Worm (Caenorhabditis elegans): ENCODE data around the gene Y47D3A.20.

Gene Y47D3A.20

ce11 chrIII:11246588-11246987 lies 28.3 kb upstream of the Y47D3A.20 start:
- TF ChIP-seq dao-5 (tag; optimal IDR thresholded peaks at IDR 0.05), result no peak
- no peak for TF ChIP-seq him-1 (tag; optimal IDR thresholded peaks at IDR 0.05)
- TF ChIP-seq W03F9.2 (tag; optimal IDR thresholded peaks at IDR 0.05), result no peak

ce11 chrIII:11248897-11249296 lies 26.0 kb upstream of the Y47D3A.20 start:
- no peak for TF ChIP-seq dao-5 (tag; optimal IDR thresholded peaks at IDR 0.05)
- TF ChIP-seq W03F9.2 (tag; optimal IDR thresholded peaks at IDR 0.05), result no peak
- TF ChIP-seq him-1 (tag; optimal IDR thresholded peaks at IDR 0.05), result no peak

ce11 chrIII:11251718-11252441 lies 23.0 kb upstream of the Y47D3A.20 start, which contains the start of gene Y47D3A.32:
Gene Y47D3A.32, plus strand, starts transcription at chrIII:11252391.
- TF ChIP-seq W03F9.2 (tag; optimal IDR thresholded peaks at IDR 0.05) (no peak), him-1 (tag; optimal IDR thresholded peaks at IDR 0.05) (no peak), dao-5 (tag; optimal IDR thresholded peaks at IDR 0.05) (no peak)

ce11 chrIII:11255072-11255471 lies 19.8 kb upstream of the Y47D3A.20 start:
- TF ChIP-seq him-1 (tag; optimal IDR thresholded peaks at IDR 0.05) (no peak), dao-5 (tag; optimal IDR thresholded peaks at IDR 0.05) (no peak), W03F9.2 (tag; optimal IDR thresholded peaks at IDR 0.05) (no peak)

DNA sequence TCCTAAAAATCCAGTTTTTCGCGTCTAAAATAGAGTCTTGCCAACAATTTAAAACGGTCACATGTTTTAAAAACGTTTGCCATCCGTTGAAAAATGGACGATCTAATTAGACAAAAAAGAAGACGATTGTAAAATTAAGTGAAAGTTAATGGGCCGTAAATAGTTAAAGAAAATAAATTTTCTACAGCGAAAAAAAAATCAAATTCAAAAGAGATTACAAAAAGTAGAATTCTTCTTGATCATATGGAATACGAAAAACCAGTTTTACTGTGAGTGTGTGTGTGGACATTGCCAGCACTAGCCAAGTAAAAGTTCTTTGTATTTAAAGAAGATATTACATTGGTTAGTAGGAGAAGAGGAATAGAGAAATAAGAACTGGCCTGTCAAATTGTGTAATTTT lies 12.8 kb upstream of the Y47D3A.20 start:
- TF ChIP-seq him-1 (tag; optimal IDR thresholded peaks at IDR 0.05) (no peak), W03F9.2 (tag; optimal IDR thresholded peaks at IDR 0.05) (no peak), dao-5 (tag; optimal IDR thresholded peaks at IDR 0.05) (no peak)

DNA sequence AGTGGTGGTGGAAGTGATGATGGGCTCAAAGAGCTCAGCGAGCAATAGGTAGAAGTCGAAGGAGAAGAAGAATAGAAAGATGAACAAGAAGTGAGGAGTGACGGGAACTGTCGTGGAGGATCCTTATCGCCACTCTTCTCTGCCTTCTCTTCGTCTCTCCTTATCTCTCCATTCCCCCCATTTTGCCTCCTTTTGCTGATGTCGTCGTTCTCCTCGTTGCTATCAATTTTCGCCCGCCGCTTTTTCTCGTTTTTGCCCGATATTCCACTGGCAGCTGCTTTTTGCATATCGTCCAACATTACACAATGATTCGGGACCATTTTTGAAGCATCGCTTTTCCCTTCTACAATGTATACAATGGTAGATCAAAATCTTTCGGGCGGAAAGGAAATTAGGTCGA lies 7.5 kb upstream of the Y47D3A.20 start:
- no peak for TF ChIP-seq W03F9.2 (tag; optimal IDR thresholded peaks at IDR 0.05)
- no peak for TF ChIP-seq dao-5 (tag; optimal IDR thresholded peaks at IDR 0.05)
- TF ChIP-seq him-1 (tag; optimal IDR thresholded peaks at IDR 0.05), result no peak

ce11 chrIII:11268532-11268931 lies 6.3 kb upstream of the Y47D3A.20 start:
- TF ChIP-seq him-1 (tag; optimal IDR thresholded peaks at IDR 0.05), result no peak
- TF ChIP-seq W03F9.2 (tag; optimal IDR thresholded peaks at IDR 0.05), result no peak
- TF ChIP-seq dao-5 (tag; optimal IDR thresholded peaks at IDR 0.05), result no peak

ce11 chrIII:11269206-11269605 lies 5.7 kb upstream of the Y47D3A.20 start:
- no peak for TF ChIP-seq him-1 (tag; optimal IDR thresholded peaks at IDR 0.05)
- no peak for TF ChIP-seq dao-5 (tag; optimal IDR thresholded peaks at IDR 0.05)
- TF ChIP-seq W03F9.2 (tag; optimal IDR thresholded peaks at IDR 0.05), result no peak

DNA sequence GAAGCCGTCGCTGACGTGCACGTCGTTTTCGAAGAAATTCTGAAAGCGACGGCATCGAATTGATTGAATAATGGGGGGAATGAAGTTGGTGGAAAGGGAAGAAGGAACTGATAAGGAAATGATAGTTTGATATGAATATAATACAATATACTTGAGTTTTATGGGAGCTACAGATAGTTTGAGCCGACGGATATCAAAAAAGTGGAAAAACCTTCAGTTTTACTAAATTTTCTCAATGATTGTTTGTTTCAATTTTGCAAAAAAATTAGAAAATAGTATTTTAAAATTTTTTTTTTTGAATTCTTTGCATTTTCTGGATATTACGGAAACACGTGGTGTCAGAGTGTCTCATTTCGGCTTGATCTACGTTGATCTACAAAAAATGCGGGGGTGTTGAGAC lies 4.1 kb upstream of the Y47D3A.20 start, which contains the start of gene obr-1:
obr-1 (minus strand) TSS at position 101 of the 400 bp plus-strand sequence.
- TF ChIP-seq dao-5 (tag; optimal IDR thresholded peaks at IDR 0.05), result no peak
- TF ChIP-seq W03F9.2 (tag; optimal IDR thresholded peaks at IDR 0.05), result no peak
- TF ChIP-seq him-1 (tag; optimal IDR thresholded peaks at IDR 0.05), result no peak

DNA sequence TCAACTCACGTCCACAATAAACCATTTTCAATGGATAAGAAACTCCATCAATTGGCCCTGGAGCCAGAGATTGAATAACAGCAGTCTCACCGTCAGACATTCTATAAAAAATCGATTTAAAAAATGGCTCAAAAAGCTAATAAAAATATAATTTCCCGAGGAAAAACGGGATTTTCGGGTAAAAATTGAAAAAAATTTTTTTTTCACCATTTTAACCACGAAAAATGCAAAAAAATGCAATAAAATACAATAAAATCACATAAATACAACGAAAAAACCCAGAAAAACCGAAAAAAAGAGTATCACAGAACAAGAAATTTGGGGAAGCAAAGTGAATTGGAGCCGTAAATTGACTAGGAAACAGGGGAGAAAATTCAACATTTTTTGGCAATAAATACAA lies 4.0 kb downstream of the Y47D3A.20 start, which contains the start of gene Y47D3A.21:
Y47D3A.21 (minus strand) TSS at position 101 of the 400 bp plus-strand sequence.
- no peak for TF ChIP-seq W03F9.2 (tag; optimal IDR thresholded peaks at IDR 0.05)
- TF ChIP-seq him-1 (tag; optimal IDR thresholded peaks at IDR 0.05), result no peak
- no peak for TF ChIP-seq dao-5 (tag; optimal IDR thresholded peaks at IDR 0.05)

- TF ChIP-seq W03F9.2 (tag; optimal IDR thresholded peaks at IDR 0.05), result no peak
- no peak for TF ChIP-seq him-1 (tag; optimal IDR thresholded peaks at IDR 0.05)
- TF ChIP-seq dao-5 (tag; optimal IDR thresholded peaks at IDR 0.05), result no peak
Measured at ce11 chrIII:11279954-11280353, 5.1 kb downstream of the Y47D3A.20 start.

DNA sequence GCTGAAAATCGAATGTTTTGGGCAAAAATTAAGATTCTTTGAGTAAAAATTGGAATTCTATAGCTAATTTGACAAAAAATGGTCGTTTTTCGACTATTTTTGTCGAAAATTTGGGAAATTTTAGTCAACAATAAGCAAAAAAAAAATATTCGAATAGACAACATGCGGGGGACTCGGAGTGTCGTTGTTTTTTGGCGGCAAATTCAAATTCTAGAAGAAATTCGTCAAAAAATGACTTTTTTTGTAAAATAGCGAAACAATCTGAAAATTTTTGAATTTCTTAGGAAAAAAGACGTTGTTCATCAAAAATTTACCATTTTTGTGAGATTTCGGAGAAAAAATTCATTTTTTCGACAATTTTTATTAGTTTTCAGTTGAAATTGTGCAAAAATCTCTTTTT lies 8.8 kb downstream of the Y47D3A.20 start:
- no peak for TF ChIP-seq dao-5 (tag; optimal IDR thresholded peaks at IDR 0.05)
- no peak for TF ChIP-seq W03F9.2 (tag; optimal IDR thresholded peaks at IDR 0.05)
- TF ChIP-seq him-1 (tag; optimal IDR thresholded peaks at IDR 0.05), result no peak

- TF ChIP-seq him-1 (tag; optimal IDR thresholded peaks at IDR 0.05) (no peak), W03F9.2 (tag; optimal IDR thresholded peaks at IDR 0.05) (no peak), dao-5 (tag; optimal IDR thresholded peaks at IDR 0.05) (no peak)
Measured at ce11 chrIII:11286069-11286468, 11.2 kb downstream of the Y47D3A.20 start.

- no peak for TF ChIP-seq him-1 (tag; optimal IDR thresholded peaks at IDR 0.05)
- TF ChIP-seq dao-5 (tag; optimal IDR thresholded peaks at IDR 0.05), result no peak
- TF ChIP-seq W03F9.2 (tag; optimal IDR thresholded peaks at IDR 0.05), result no peak
Measured at ce11 chrIII:11287340-11287739, 12.5 kb downstream of the Y47D3A.20 start.

- TF ChIP-seq him-1 (tag; optimal IDR thresholded peaks at IDR 0.05), result no peak
- no peak for TF ChIP-seq W03F9.2 (tag; optimal IDR thresholded peaks at IDR 0.05)
- TF ChIP-seq dao-5 (tag; optimal IDR thresholded peaks at IDR 0.05), result no peak
Measured at ce11 chrIII:11288295-11288694, 13.4 kb downstream of the Y47D3A.20 start.
